Worm (Caenorhabditis elegans) whole organism, mixed stage, embryonic: ENCODE measurements around the gene his-72.

Experiments used
- M03D4.4 ChIP-seq: sonication (generic microtip); optimal IDR thresholded peaks from 2 replicates; lab custom pipeline; 2017; ENCODE audit warnings: mild to moderate bottlenecking, missing genetic modification characterization, missing compliant biosample characterization
- ces-1 ChIP-seq: fragments of 150-350 bp; optimal IDR thresholded peaks from 2 replicates; lab custom pipeline; 2014; ENCODE audit warnings: missing biosample characterization, missing genetic modification reagents, missing genetic modification characterization
- elt-1 ChIP-seq: sonication (generic microtip); optimal IDR thresholded peaks from 2 replicates; lab custom pipeline; 2017; ENCODE audit warnings: missing genetic modification characterization, mild to moderate bottlenecking, missing compliant biosample characterization, antibody characterized with exemption, moderate library complexity, borderline replicate concordance; ENCODE audit not compliant: insufficient read depth
- lin-13 ChIP-seq: fragments of 150-350 bp; optimal IDR thresholded peaks from 2 replicates; lab custom pipeline; 2014; ENCODE audit warnings: missing biosample characterization, missing genetic modification characterization
- mls-2 ChIP-seq: sonication (generic microtip); optimal IDR thresholded peaks from 2 replicates; lab custom pipeline; 2016; ENCODE audit warnings: mild to moderate bottlenecking, missing genetic modification characterization, moderate library complexity, missing compliant biosample characterization
- nhr-12 ChIP-seq: fragments of 150-350 bp; optimal IDR thresholded peaks from 2 replicates; lab custom pipeline; 2014; ENCODE audit warnings: missing biosample characterization, missing genetic modification characterization
- nhr-237 ChIP-seq: fragments of 150-350 bp; optimal IDR thresholded peaks from 2 replicates; lab custom pipeline; 2014; ENCODE audit warnings: missing biosample characterization, missing genetic modification characterization
- sem-2 ChIP-seq: fragments of 200-800 bp; sonication (Bioruptor generic); optimal IDR thresholded peaks from 2 replicates; lab custom pipeline; 2018; ENCODE audit warnings: mild to moderate bottlenecking, missing genetic modification characterization, missing compliant biosample characterization
- snpc-4 ChIP-seq: fragments of 150-350 bp; optimal IDR thresholded peaks from 2 replicates; lab custom pipeline; 2014; ENCODE audit warnings: missing biosample characterization, missing genetic modification characterization
- unc-62 ChIP-seq: fragments of 150-350 bp; optimal IDR thresholded peaks from 2 replicates; lab custom pipeline; 2014; ENCODE audit warnings: missing biosample characterization, missing genetic modification reagents, missing genetic modification characterization

- TF ChIP-seq lin-13 (tag; lab: Kevin White, UChicago) (no peak), ces-1 (GFP tag; lab: Kevin White, UChicago) (no peak), M03D4.4 (tag; lab: Kevin White, UChicago) (no peak), unc-62 (GFP tag; lab: Kevin White, UChicago) (no peak), snpc-4 (no peak), nhr-237 (no peak), elt-1 (tag; lab: Kevin White, UChicago) (no peak), mls-2 (tag; lab: Kevin White, UChicago) (no peak), nhr-12 (no peak), sem-2 (GFP tag; lab: Kevin White, UChicago) (no peak)
Observed at ce11 chrIII:12334268-12334667, 34.6 kb downstream of the his-72 start.
